Fruit fly (Drosophila melanogaster): ENCODE measurements around the gene mei-38.
A peak's percentile ranks its signal among the peaks of the same experiment; 100 is the strongest.

mei-38 gene

dm6 chrX:1470562-1470961 lies 6.3 kb upstream of the mei-38 start, which contains the start of gene pck (continued):
- TF ChIP-seq emc (GFP tag; optimal IDR thresholded peaks at IDR 0.05) (no peak), CG7357 (GFP tag; IDR thresholded peaks at IDR 0.05) (peak; percentile 20; the same call in 1 of the 3 replicates), CG1603 (tag; optimal IDR thresholded peaks at IDR 0.05) (peak; percentile 83), Blimp-1 (GFP tag; optimal IDR thresholded peaks at IDR 0.05) (no peak), seq (GFP tag; IDR thresholded peaks at IDR 0.05) (peak; percentile 67; the same call in 1 of the 2 replicates), ems (GFP tag; optimal IDR thresholded peaks at IDR 0.05) (peak; percentile 71), CG14965 (GFP tag; optimal IDR thresholded peaks at IDR 0.05; ENCODE audit: borderline replicate concordance) (no peak), CG34376 (GFP tag; optimal IDR thresholded peaks at IDR 0.05) (peak; percentile 11), CG11696 (GFP tag; IDR thresholded peaks at IDR 0.05) (peak; percentile 22; the same call in 1 of the 2 replicates), CG2678 (tag; optimal IDR thresholded peaks at IDR 0.05) (peak; percentile 52), bowl (GFP tag; IDR thresholded peaks at IDR 0.05) (no peak), mam (GFP tag; optimal IDR thresholded peaks at IDR 0.05) (peak; percentile 68), zen2 (GFP tag; IDR thresholded peaks at IDR 0.05; ENCODE audit: partially characterized antibody) (no peak; the same call in 2 of the 3 replicates), fru (optimal IDR thresholded peaks at IDR 0.05) (no peak), dm (GFP tag; optimal IDR thresholded peaks at IDR 0.05) (peak; percentile 71), GATAe (GFP tag; conservative IDR thresholded peaks at IDR 0.05) (no peak), CG13123 (GFP tag; optimal IDR thresholded peaks at IDR 0.05) (peak; percentile 52), Xrp1 (GFP tag; IDR thresholded peaks at IDR 0.05) (peak; percentile 82), Gug (GFP tag; IDR thresholded peaks at IDR 0.05) (peak; percentile 61), CG2202 (tag; optimal IDR thresholded peaks at IDR 0.05) (peak; percentile 53), h (optimal IDR thresholded peaks at IDR 0.05) (no peak), gcm (GFP tag; optimal IDR thresholded peaks at IDR 0.05) (peak; percentile 51), zen (tag; optimal IDR thresholded peaks at IDR 0.05) (peak; percentile 45), tgo (GFP tag; IDR thresholded peaks at IDR 0.05) (peak; percentile 67), CG12299 (tag; optimal IDR thresholded peaks at IDR 0.05) (peak; percentile 24), Xbp1 (GFP tag; optimal IDR thresholded peaks at IDR 0.05) (peak; percentile 69), sens-2 (GFP tag; IDR thresholded peaks at IDR 0.05) (no peak), CG12104 (GFP tag; optimal IDR thresholded peaks at IDR 0.05) (no peak), sd (tag; optimal IDR thresholded peaks at IDR 0.05) (peak; percentile 56), btn (GFP tag; optimal IDR thresholded peaks at IDR 0.05) (peak; percentile 28), Mad (GFP tag; optimal IDR thresholded peaks at IDR 0.05) (peak; percentile 38), CG15479 (GFP tag; optimal IDR thresholded peaks at IDR 0.05) (no peak), CG12744 (GFP tag; optimal IDR thresholded peaks at IDR 0.05) (peak; percentile 67), CG13624 (GFP tag; optimal IDR thresholded peaks at IDR 0.05) (peak; percentile 4), Dbx (GFP tag; IDR thresholded peaks at IDR 0.05) (peak; percentile 59; the same call in 2 of the 3 replicates), Fer1 (GFP tag; optimal IDR thresholded peaks at IDR 0.05) (peak; percentile 51), Oli (tag; optimal IDR thresholded peaks at IDR 0.05) (no peak), CG6272 (GFP tag; IDR thresholded peaks at IDR 0.05) (peak; percentile 30; the same call in 1 of the 2 replicates), CG32772 (GFP tag; IDR thresholded peaks at IDR 0.05) (peak; percentile 43; the same call in 1 of the 2 replicates), CG34224 (GFP tag; IDR thresholded peaks at IDR 0.05; ENCODE audit: partially characterized antibody) (peak; percentile 65), ham (GFP tag; IDR thresholded peaks at IDR 0.05) (no peak), CG42726 (GFP tag; IDR thresholded peaks at IDR 0.05; ENCODE audit: partially characterized antibody) (no peak), YL-1 (GFP tag; optimal IDR thresholded peaks at IDR 0.05) (peak; percentile 84), Aef1 (GFP tag; IDR thresholded peaks at IDR 0.05) (peak; percentile 64; the same call in 2 of the 3 replicates), CG10979 (tag; optimal IDR thresholded peaks at IDR 0.05) (peak; percentile 57), CG7963 (GFP tag; IDR thresholded peaks at IDR 0.05; ENCODE audit: partially characterized antibody) (0 out of 3 replicates have a peak, but pooled peaks have one; percentile 40), CG9437 (GFP tag; optimal IDR thresholded peaks at IDR 0.05) (peak; percentile 45), dmrt11E (tag; optimal IDR thresholded peaks at IDR 0.05) (peak; percentile 65), CG10209 (GFP tag; optimal IDR thresholded peaks at IDR 0.05) (peak; percentile 37), CG16813 (GFP tag; IDR thresholded peaks at IDR 0.05; ENCODE audit: partially characterized antibody) (peak; percentile 50; the same call in 1 of the 3 replicates), Scr (GFP tag; IDR thresholded peaks at IDR 0.05; ENCODE audit: partially characterized antibody) (peak; percentile 67)
